Worm (Caenorhabditis elegans): Measurements from ENCODE around the gene rab-30.

- no peak for TF ChIP-seq dao-5 (tag; optimal IDR thresholded peaks at IDR 0.05)
- TF ChIP-seq him-1 (tag; optimal IDR thresholded peaks at IDR 0.05), result no peak
- no peak for TF ChIP-seq W03F9.2 (tag; optimal IDR thresholded peaks at IDR 0.05)
Observed at ce11 chrIII:10586243-10586642, 25.8 kb downstream of the rab-30 start, which contains the start of gene Y45F3A.5.
